Worm (Caenorhabditis elegans) whole organism, young adult: ENCODE results near the gene R04B3.1.

Experiments
- D2030.7 ChIP-seq: fragments of 200-800 bp; sonication (Bioruptor generic); IDR thresholded peaks from 2 replicates; pipeline ENCODE4 v1.3.6; 2022; ENCODE audit warnings: missing genetic modification reagents, missing genetic modification characterization, missing compliant biosample characterization
- Y53F4B.3 ChIP-seq: fragments of 200-800 bp; sonication (Bioruptor generic); IDR thresholded peaks from 2 replicates; pipeline ENCODE4 v1.3.6; 2022; ENCODE audit warnings: missing genetic modification reagents, missing genetic modification characterization, missing compliant biosample characterization
- ama-1 ChIP-seq, 3 experiments: fragments of 150-350 bp in 1 of 3; sonication (generic microtip) in 2 of 3; optimal IDR thresholded peaks; 2 replicates each; lab custom pipeline; 2014 to 2018; ENCODE audit warnings: missing biosample characterization in 2 of 3, missing genetic modification characterization in 2 of 3, missing genetic modification reagents in 2 of 3
- attf-6 ChIP-seq: fragments of 200-800 bp; sonication (Bioruptor generic); IDR thresholded peaks from 2 replicates; pipeline ENCODE4 v1.3.6; 2022; ENCODE audit warnings: missing genetic modification reagents, missing genetic modification characterization, missing compliant biosample characterization
- hlh-12 ChIP-seq: sonication (generic microtip); optimal IDR thresholded peaks from 2 replicates; lab custom pipeline; 2016; ENCODE audit warnings: missing genetic modification characterization, missing compliant biosample characterization
- hrde-1 ChIP-seq: sonication (generic microtip); optimal IDR thresholded peaks from 2 replicates; lab custom pipeline; 2016; ENCODE audit warnings: missing genetic modification characterization, mild to moderate bottlenecking, missing compliant biosample characterization, moderate library complexity, missing genotype, missing genetic modification reagents, borderline replicate concordance
- lin-40 ChIP-seq: sonication (generic microtip); optimal IDR thresholded peaks from 2 replicates; lab custom pipeline; 2016; ENCODE audit warnings: missing genetic modification characterization, mild to moderate bottlenecking, missing compliant biosample characterization, missing genotype, missing genetic modification reagents
- nfya-2 ChIP-seq: fragments of 200-800 bp; sonication (Bioruptor generic); IDR thresholded peaks from 2 replicates; pipeline ENCODE4 v1.3.6; 2022; ENCODE audit warnings: missing genetic modification reagents, missing genetic modification characterization, missing compliant biosample characterization
- somi-1 ChIP-seq: fragments of 200-800 bp; sonication (Bioruptor generic); optimal IDR thresholded peaks from 2 replicates; lab custom pipeline; 2018; ENCODE audit warnings: mild to moderate bottlenecking, missing genetic modification characterization, missing compliant biosample characterization
- ztf-18 ChIP-seq: sonication (generic microtip); optimal IDR thresholded peaks from 2 replicates; lab custom pipeline; 2016; ENCODE audit warnings: missing genotype, mild to moderate bottlenecking, missing genetic modification characterization, missing compliant biosample characterization
- ztf-26 ChIP-seq: sonication (generic microtip); optimal IDR thresholded peaks from 2 replicates; lab custom pipeline; 2017; ENCODE audit warnings: missing genetic modification characterization, missing compliant biosample characterization

DNA sequence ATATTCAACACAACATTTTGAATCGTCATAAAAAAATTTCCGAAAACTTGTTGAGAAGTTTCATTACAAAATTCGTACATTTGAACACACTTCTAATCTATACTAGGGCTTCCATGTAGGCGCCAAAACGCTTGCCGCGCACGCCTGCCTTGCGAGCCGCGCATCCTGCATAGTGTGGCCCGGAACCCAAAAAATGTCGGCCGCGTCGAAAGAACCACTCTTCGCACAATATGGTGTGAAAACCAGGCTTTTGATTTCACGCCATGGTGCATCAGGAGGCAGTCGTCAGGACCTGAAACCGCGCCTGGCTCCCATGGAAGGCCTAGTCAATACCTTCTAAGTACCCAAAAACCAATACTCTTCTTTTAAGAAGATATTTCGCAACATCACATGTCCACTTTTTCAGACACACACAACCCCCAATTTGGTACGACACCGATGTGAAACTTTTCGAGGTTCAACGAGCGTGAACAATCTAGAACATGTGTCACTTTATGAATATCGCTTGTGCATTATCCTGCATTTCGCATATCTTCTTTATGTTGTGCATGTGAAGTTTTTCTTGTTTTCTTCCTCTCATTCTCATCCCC, 22.5 kb upstream of the R04B3.1 start:
- no peak for TF ChIP-seq D2030.7 (GFP tag; lab: Robert Waterston, UW)
- no peak for TF ChIP-seq attf-6 (GFP tag; lab: Robert Waterston, UW)
- TF ChIP-seq hlh-12 (tag; lab: Kevin White, UChicago) = no peak
- TF ChIP-seq ama-1 (optimal IDR thresholded peaks at IDR 0.05; lab: Kevin White, UChicago) = no peak
- TF ChIP-seq ama-1 (GFP tag; optimal IDR thresholded peaks at IDR 0.05; lab: Kevin White, UChicago) = no peak
- TF ChIP-seq somi-1 = no peak
- no peak for TF ChIP-seq Y53F4B.3
- no peak for TF ChIP-seq nfya-2 (GFP tag; lab: Robert Waterston, UW)
- TF ChIP-seq hrde-1 (tag; lab: Kevin White, UChicago) = no peak
- TF ChIP-seq lin-40 (tag; lab: Kevin White, UChicago) = no peak
- TF ChIP-seq ztf-26 (tag; lab: Kevin White, UChicago) = no peak
- TF ChIP-seq ztf-18 (tag; lab: Kevin White, UChicago) = no peak
